Worm (Caenorhabditis elegans): Measurements from ENCODE around the gene M01F1.4.
A peak's percentile ranks its signal among the peaks of the same experiment; 100 is the strongest.

M01F1.4 gene

ce11 chrIII:3456226-3456625, 53.6 kb downstream of the M01F1.4 start:
- TF ChIP-seq dmd-4 (tag; optimal IDR thresholded peaks at IDR 0.05), result peak; percentile 53
- TF ChIP-seq skn-1 (tag; optimal IDR thresholded peaks at IDR 0.05), result peak; percentile 71
- peak; percentile 59 for TF ChIP-seq nhr-12 (tag; optimal IDR thresholded peaks at IDR 0.05)
- TF ChIP-seq blmp-1 (tag; optimal IDR thresholded peaks at IDR 0.05; ENCODE audit: insufficient read depth), result peak; percentile 89
- no peak for TF ChIP-seq alr-1 (tag; optimal IDR thresholded peaks at IDR 0.05)
- peak; percentile 83 for TF ChIP-seq ZK546.5 (tag; optimal IDR thresholded peaks at IDR 0.05)
- TF ChIP-seq egl-27 (tag; optimal IDR thresholded peaks at IDR 0.05), result peak; percentile 96
- TF ChIP-seq lin-39 (tag; optimal IDR thresholded peaks at IDR 0.05), result no peak
- TF ChIP-seq lin-13 (GFP tag; optimal IDR thresholded peaks at IDR 0.05), result peak; percentile 99
- TF ChIP-seq R02D3.7 (tag; optimal IDR thresholded peaks at IDR 0.05), result peak; percentile 84
- TF ChIP-seq snpc-4 (tag; optimal IDR thresholded peaks at IDR 0.05), result peak; percentile 90
- TF ChIP-seq ztf-11 (tag; optimal IDR thresholded peaks at IDR 0.05), result no peak
- peak; percentile 96 for TF ChIP-seq nhr-6 (tag; optimal IDR thresholded peaks at IDR 0.05)
- TF ChIP-seq zag-1 (tag; optimal IDR thresholded peaks at IDR 0.05), result peak; percentile 93
- TF ChIP-seq peb-1 (tag; optimal IDR thresholded peaks at IDR 0.05), result no peak
- TF ChIP-seq sem-4 (tag; optimal IDR thresholded peaks at IDR 0.05), result peak; percentile 98
- TF ChIP-seq unc-62 (GFP tag; optimal IDR thresholded peaks at IDR 0.05), result no peak
- TF ChIP-seq nhr-21 (tag; optimal IDR thresholded peaks at IDR 0.05), result peak; percentile 99
- peak; percentile 96 for TF ChIP-seq Y55F3AM.14 (GFP tag; optimal IDR thresholded peaks at IDR 0.05)
- no peak for TF ChIP-seq nhr-11 (tag; optimal IDR thresholded peaks at IDR 0.05)
- TF ChIP-seq fos-1 (tag; optimal IDR thresholded peaks at IDR 0.05), result peak; percentile 96
- TF ChIP-seq F13H6.1 (tag; optimal IDR thresholded peaks at IDR 0.05), result peak; percentile 94
- no peak for TF ChIP-seq ama-1 (optimal IDR thresholded peaks at IDR 0.05)
- peak; percentile 93 for TF ChIP-seq lin-11 (tag; optimal IDR thresholded peaks at IDR 0.05)
- peak; percentile 86 for TF ChIP-seq nhr-237 (tag; optimal IDR thresholded peaks at IDR 0.05)
- TF ChIP-seq mdl-1 (tag; optimal IDR thresholded peaks at IDR 0.05), result peak; percentile 41 to 88
- peak; percentile 91 for TF ChIP-seq nhr-77 (tag; optimal IDR thresholded peaks at IDR 0.05)
- TF ChIP-seq unc-55 (GFP tag; optimal IDR thresholded peaks at IDR 0.05), result peak; percentile 99
- peak; percentile 96 for TF ChIP-seq ztf-4 (tag; optimal IDR thresholded peaks at IDR 0.05)
- TF ChIP-seq elt-3 (tag; optimal IDR thresholded peaks at IDR 0.05), result no peak
- peak; percentile 91 for TF ChIP-seq ceh-82 (tag; optimal IDR thresholded peaks at IDR 0.05)
- TF ChIP-seq sma-9 (GFP tag; optimal IDR thresholded peaks at IDR 0.05), result peak; percentile 97
- no peak for TF ChIP-seq sma-9 (tag; optimal IDR thresholded peaks at IDR 0.05)
- peak; percentile 99 for TF ChIP-seq crh-2 (tag; optimal IDR thresholded peaks at IDR 0.05)
- TF ChIP-seq ceh-16 (tag; optimal IDR thresholded peaks at IDR 0.05), result peak; percentile 88
- peak; percentile 94 for TF ChIP-seq nhr-129 (tag; optimal IDR thresholded peaks at IDR 0.05)
- peak; percentile 99 for TF ChIP-seq nhr-25 (tag; optimal IDR thresholded peaks at IDR 0.05)
- peak; percentile 99 to 100 for TF ChIP-seq lsy-2 (tag; optimal IDR thresholded peaks at IDR 0.05)
- peak; percentile 98 for TF ChIP-seq C34F6.9 (tag; optimal IDR thresholded peaks at IDR 0.05)
- peak; percentile 100 for TF ChIP-seq sma-3 (GFP tag; optimal IDR thresholded peaks at IDR 0.05)
- TF ChIP-seq mbf-1 (tag; optimal IDR thresholded peaks at IDR 0.05), result peak; percentile 56
- TF ChIP-seq nhr-10 (tag; optimal IDR thresholded peaks at IDR 0.05), result peak; percentile 82
- peak; percentile 93 for TF ChIP-seq mab-5 (tag; optimal IDR thresholded peaks at IDR 0.05)
- no peak for TF ChIP-seq nhr-23 (tag; optimal IDR thresholded peaks at IDR 0.05)
- TF ChIP-seq gmeb-1 (tag; optimal IDR thresholded peaks at IDR 0.05), result peak; percentile 97
- TF ChIP-seq unc-39 (tag; optimal IDR thresholded peaks at IDR 0.05), result no peak
- no peak for TF ChIP-seq ztf-1 (GFP tag; conservative IDR thresholded peaks at IDR 0.05)
- no peak for TF ChIP-seq aly-2 (tag; optimal IDR thresholded peaks at IDR 0.05)
- TF ChIP-seq elt-1 (tag; optimal IDR thresholded peaks at IDR 0.05), result no peak

All from whole organism, L2 larva.